Worm (Caenorhabditis elegans) whole organism, L3 larva: ENCODE measurements around the gene clec-70.

Experiments
- ZK546.5 ChIP-seq: sonication (generic microtip); optimal IDR thresholded peaks from 2 replicates; lab custom pipeline; 2017; ENCODE audit warnings: missing biosample characterization, missing genetic modification characterization
- ceh-16 ChIP-seq: sonication (generic microtip); optimal IDR thresholded peaks from 2 replicates; lab custom pipeline; 2017; ENCODE audit warnings: missing biosample characterization, missing genetic modification characterization
- fos-1 ChIP-seq: fragments of 150-350 bp; optimal IDR thresholded peaks from 2 replicates; lab custom pipeline; 2014; ENCODE audit warnings: missing biosample characterization, missing genetic modification characterization
- jun-1 ChIP-seq: fragments of 150-350 bp; optimal IDR thresholded peaks from 2 replicates; lab custom pipeline; 2014; ENCODE audit warnings: missing biosample characterization, missing genetic modification reagents, missing genetic modification characterization
- nfya-1 ChIP-seq: sonication (generic microtip); optimal IDR thresholded peaks from 2 replicates; lab custom pipeline; 2017; ENCODE audit warnings: missing genetic modification characterization, mild to moderate bottlenecking, missing compliant biosample characterization, antibody characterized with exemption, moderate library complexity; ENCODE audit not compliant: insufficient read depth
- nhr-237 ChIP-seq: fragments of 150-350 bp; optimal IDR thresholded peaks from 2 replicates; lab custom pipeline; 2014; ENCODE audit warnings: missing biosample characterization, missing genetic modification characterization
- nhr-28 ChIP-seq: fragments of 150-350 bp; optimal IDR thresholded peaks from 2 replicates; lab custom pipeline; 2014; ENCODE audit warnings: missing biosample characterization, missing genetic modification characterization
- pqm-1 ChIP-seq: fragments of 150-350 bp; optimal IDR thresholded peaks from 2 replicates; lab custom pipeline; 2017; ENCODE audit warnings: missing biosample characterization, missing genetic modification characterization, inconsistent platforms
- snpc-4 ChIP-seq: fragments of 150-350 bp; optimal IDR thresholded peaks from 2 replicates; lab custom pipeline; 2014; ENCODE audit warnings: missing biosample characterization, missing genetic modification characterization
- unc-62 ChIP-seq: fragments of 150-350 bp; sonication (generic microtip); optimal IDR thresholded peaks from 4 replicates; lab custom pipeline; 2014; ENCODE audit warnings: missing biosample characterization, missing genetic modification reagents, missing genetic modification characterization

ce11 chrIV:3915296-3915695 lies 17.2 kb upstream of the clec-70 start, which contains the start of gene srz-20:
- no peak for TF ChIP-seq nfya-1 (tag; lab: Kevin White, UChicago)
- TF ChIP-seq ZK546.5 (tag; lab: Kevin White, UChicago), result no peak
- TF ChIP-seq nhr-237, result no peak
- TF ChIP-seq snpc-4 (tag; lab: Kevin White, UChicago), result no peak
- no peak for TF ChIP-seq unc-62
- TF ChIP-seq nhr-28, result no peak
- no peak for TF ChIP-seq jun-1 (tag; lab: Kevin White, UChicago)
- TF ChIP-seq pqm-1 (tag; lab: Kevin White, UChicago), result no peak
- no peak for TF ChIP-seq fos-1 (tag; lab: Kevin White, UChicago)
- no peak for TF ChIP-seq ceh-16 (tag; lab: Kevin White, UChicago)
